Worm (Caenorhabditis elegans) whole organism, L1 larva: ENCODE results near the gene lin-15B.

ENCODE experiments used
- C34B4.2 ChIP-seq: sonication (generic microtip); optimal IDR thresholded peaks from 2 replicates; lab custom pipeline; 2017; ENCODE audit warnings: mild to moderate bottlenecking, missing genetic modification characterization, missing compliant biosample characterization
- F16B12.6 ChIP-seq: fragments of 150-350 bp; optimal IDR thresholded peaks from 2 replicates; lab custom pipeline; 2014; ENCODE audit warnings: missing biosample characterization, missing genetic modification characterization
- aha-1 ChIP-seq: fragments of 150-350 bp; optimal IDR thresholded peaks from 2 replicates; lab custom pipeline; 2014; ENCODE audit warnings: missing biosample characterization, missing genetic modification characterization
- ama-1 ChIP-seq: fragments of 150-350 bp; optimal IDR thresholded peaks from 2 replicates; lab custom pipeline; 2014
- ceh-8 ChIP-seq: fragments of 200-800 bp; sonication (Bioruptor generic); optimal IDR thresholded peaks from 2 replicates; lab custom pipeline; 2018; ENCODE audit warnings: mild to moderate bottlenecking, missing genetic modification characterization, moderate library complexity, missing compliant biosample characterization
- ceh-88 ChIP-seq: fragments of 200-800 bp; sonication (Bioruptor generic); IDR thresholded peaks from 2 replicates; pipeline ENCODE4 v1.3.6; 2022; ENCODE audit warnings: missing genetic modification characterization, missing compliant biosample characterization
- ceh-90 ChIP-seq: sonication (generic microtip); optimal IDR thresholded peaks from 2 replicates; lab custom pipeline; 2016; ENCODE audit warnings: missing genetic modification characterization, missing compliant biosample characterization
- ces-1 ChIP-seq: fragments of 150-350 bp; optimal IDR thresholded peaks from 2 replicates; lab custom pipeline; 2014; ENCODE audit warnings: missing biosample characterization, missing genetic modification reagents, missing genetic modification characterization
- dsc-1 ChIP-seq: sonication (generic microtip); optimal IDR thresholded peaks from 2 replicates; lab custom pipeline; 2016; ENCODE audit warnings: mild to moderate bottlenecking, missing genetic modification characterization, missing compliant biosample characterization
- efl-3 ChIP-seq: fragments of 200-800 bp; sonication (Bioruptor generic); optimal IDR thresholded peaks from 2 replicates; lab custom pipeline; 2018; ENCODE audit warnings: mild to moderate bottlenecking, missing genetic modification characterization, missing compliant biosample characterization
- egl-13 ChIP-seq: sonication (generic microtip); optimal IDR thresholded peaks from 2 replicates; lab custom pipeline; 2016; ENCODE audit warnings: missing genotype, missing genetic modification reagents, missing genetic modification characterization, missing compliant biosample characterization
- egl-27 ChIP-seq, 2 experiments: fragments of 150-350 bp in 1 of 2; sonication (generic microtip); optimal IDR thresholded peaks; 3 replicates each; lab custom pipeline; 2017 to 2018; ENCODE audit warnings: missing biosample characterization in 2 of 2, missing genetic modification characterization in 2 of 2, missing genetic modification reagents in 2 of 2
- ets-5 ChIP-seq: fragments of 200-800 bp; sonication (Bioruptor generic); IDR thresholded peaks from 2 replicates; pipeline ENCODE4 v1.3.6; 2022; ENCODE audit warnings: missing genetic modification characterization, missing compliant biosample characterization
- fkh-4 ChIP-seq: sonication (generic microtip); optimal IDR thresholded peaks from 2 replicates; lab custom pipeline; 2016; ENCODE audit warnings: missing compliant biosample characterization, missing genetic modification characterization, borderline replicate concordance
- fkh-8 ChIP-seq: sonication (generic microtip); optimal IDR thresholded peaks from 2 replicates; lab custom pipeline; 2016; ENCODE audit warnings: mild to moderate bottlenecking, missing genetic modification characterization, missing compliant biosample characterization
- fos-1 ChIP-seq: fragments of 150-350 bp; optimal IDR thresholded peaks from 2 replicates; lab custom pipeline; 2014; ENCODE audit warnings: missing biosample characterization, missing genetic modification characterization
- hlh-17 ChIP-seq: fragments of 200-800 bp; sonication (Bioruptor generic); optimal IDR thresholded peaks from 2 replicates; lab custom pipeline; 2018; ENCODE audit warnings: missing genetic modification characterization, mild to moderate bottlenecking, missing compliant biosample characterization, moderate library complexity, borderline replicate concordance
- hlh-4 ChIP-seq: sonication (generic microtip); optimal IDR thresholded peaks from 2 replicates; lab custom pipeline; 2016; ENCODE audit warnings: mild to moderate bottlenecking, missing genetic modification characterization, missing compliant biosample characterization
- hpl-2 ChIP-seq: fragments of 150-350 bp; optimal IDR thresholded peaks from 2 replicates; lab custom pipeline; 2014; ENCODE audit warnings: missing biosample characterization, missing genetic modification reagents, missing genetic modification characterization
- irx-1 ChIP-seq: sonication (generic microtip); optimal IDR thresholded peaks from 2 replicates; lab custom pipeline; 2016; ENCODE audit warnings: missing genetic modification characterization, missing compliant biosample characterization
- isw-1 ChIP-seq: fragments of 200-800 bp; sonication (Bioruptor generic); IDR thresholded peaks from 2 replicates; pipeline ENCODE4 v1.3.6; 2022; ENCODE audit warnings: missing genetic modification characterization, missing compliant biosample characterization
- jun-1 ChIP-seq: fragments of 150-350 bp; optimal IDR thresholded peaks from 2 replicates; lab custom pipeline; 2014; ENCODE audit warnings: missing biosample characterization, missing genetic modification reagents, missing genetic modification characterization
- lin-13 ChIP-seq: fragments of 150-350 bp; optimal IDR thresholded peaks from 2 replicates; lab custom pipeline; 2014; ENCODE audit warnings: missing biosample characterization, missing genetic modification reagents, missing genetic modification characterization
- lin-14 ChIP-seq: fragments of 200-800 bp; sonication (Bioruptor generic); optimal IDR thresholded peaks from 2 replicates; lab custom pipeline; 2018; ENCODE audit warnings: mild to moderate bottlenecking, missing genetic modification characterization, moderate library complexity, missing compliant biosample characterization
- lin-15B ChIP-seq: fragments of 150-350 bp; sonication (generic microtip); optimal IDR thresholded peaks from 3 replicates; lab custom pipeline; 2014; ENCODE audit warnings: missing biosample characterization, missing genetic modification characterization
- lir-3 ChIP-seq: sonication (generic microtip); optimal IDR thresholded peaks from 2 replicates; lab custom pipeline; 2016; ENCODE audit warnings: mild to moderate bottlenecking, missing genetic modification characterization, moderate library complexity, missing compliant biosample characterization; ENCODE audit not compliant: poor library complexity
- lsy-2 ChIP-seq, 2 experiments: fragments of 150-350 bp; optimal IDR thresholded peaks; 2 replicates each; lab custom pipeline; 2014; ENCODE audit warnings: missing biosample characterization in 2 of 2, missing genetic modification characterization in 2 of 2
- mab-9 ChIP-seq: fragments of 200-800 bp; sonication (Bioruptor generic); IDR thresholded peaks from 2 replicates; pipeline ENCODE4 v1.3.6; 2022; ENCODE audit warnings: missing genetic modification reagents, missing genetic modification characterization, missing compliant biosample characterization
- mdl-1 ChIP-seq, 2 experiments: fragments of 150-350 bp; optimal IDR thresholded peaks; 2 replicates each; lab custom pipeline; 2014 to 2017; ENCODE audit warnings: missing biosample characterization in 2 of 2, missing genetic modification characterization in 2 of 2, inconsistent platforms in 1 of 2
- mep-1 ChIP-seq: fragments of 150-350 bp; optimal IDR thresholded peaks from 2 replicates; lab custom pipeline; 2014; ENCODE audit warnings: missing biosample characterization, missing genetic modification characterization
- nhr-11 ChIP-seq: fragments of 150-350 bp; optimal IDR thresholded peaks from 2 replicates; lab custom pipeline; 2014; ENCODE audit warnings: missing biosample characterization, missing genetic modification characterization
- nhr-12 ChIP-seq: sonication (generic microtip); optimal IDR thresholded peaks from 2 replicates; lab custom pipeline; 2017; ENCODE audit warnings: missing biosample characterization, missing genetic modification characterization
- nhr-19 ChIP-seq: fragments of 200-800 bp; sonication (Bioruptor generic); conservative IDR thresholded peaks from 2 replicates; pipeline ENCODE4 v1.3.6; 2022; ENCODE audit warnings: missing genetic modification characterization, missing compliant biosample characterization
- nhr-20 ChIP-seq: sonication (generic microtip); optimal IDR thresholded peaks from 2 replicates; lab custom pipeline; 2016; ENCODE audit warnings: mild to moderate bottlenecking, missing genetic modification characterization, missing compliant biosample characterization
- nhr-237 ChIP-seq: fragments of 150-350 bp; optimal IDR thresholded peaks from 2 replicates; lab custom pipeline; 2014; ENCODE audit warnings: missing biosample characterization, missing genetic modification characterization
- nhr-28 ChIP-seq: fragments of 150-350 bp; optimal IDR thresholded peaks from 2 replicates; lab custom pipeline; 2014; ENCODE audit warnings: missing biosample characterization, missing genetic modification characterization
- nhr-47 ChIP-seq: sonication (generic microtip); optimal IDR thresholded peaks from 2 replicates; lab custom pipeline; 2016; ENCODE audit warnings: mild to moderate bottlenecking, missing genetic modification characterization, moderate library complexity, missing compliant biosample characterization
- nhr-71 ChIP-seq: sonication (generic microtip); optimal IDR thresholded peaks from 2 replicates; lab custom pipeline; 2016; ENCODE audit warnings: mild to moderate bottlenecking, missing genetic modification characterization, moderate library complexity, missing compliant biosample characterization
- nhr-76 ChIP-seq: sonication (generic microtip); optimal IDR thresholded peaks from 2 replicates; lab custom pipeline; 2017; ENCODE audit warnings: missing biosample characterization, missing genetic modification characterization
- nhr-77 ChIP-seq: fragments of 150-350 bp; optimal IDR thresholded peaks from 2 replicates; lab custom pipeline; 2014; ENCODE audit warnings: missing biosample characterization, missing genetic modification characterization
- pag-3 ChIP-seq: sonication (generic microtip); optimal IDR thresholded peaks from 2 replicates; lab custom pipeline; 2017; ENCODE audit warnings: missing genetic modification characterization, mild to moderate bottlenecking, missing compliant biosample characterization, antibody characterized with exemption, borderline replicate concordance; ENCODE audit not compliant: insufficient read depth
- pax-3 ChIP-seq: fragments of 200-800 bp; sonication (Bioruptor generic); optimal IDR thresholded peaks from 2 replicates; lab custom pipeline; 2018; ENCODE audit warnings: mild to moderate bottlenecking, missing genetic modification characterization, moderate library complexity, missing compliant biosample characterization
- pqm-1 ChIP-seq: sonication (generic microtip); optimal IDR thresholded peaks from 3 replicates; lab custom pipeline; 2017; ENCODE audit warnings: missing biosample characterization, missing genetic modification characterization
- snpc-4 ChIP-seq: fragments of 150-350 bp; optimal IDR thresholded peaks from 2 replicates; lab custom pipeline; 2014; ENCODE audit warnings: missing biosample characterization, missing genetic modification characterization
- snu-23 ChIP-seq: sonication (generic microtip); optimal IDR thresholded peaks from 2 replicates; lab custom pipeline; 2016; ENCODE audit warnings: missing genetic modification characterization, missing compliant biosample characterization
- sox-4 ChIP-seq: sonication (generic microtip); optimal IDR thresholded peaks from 2 replicates; lab custom pipeline; 2016; ENCODE audit warnings: missing genetic modification characterization, missing compliant biosample characterization
- sup-37 ChIP-seq: fragments of 200-800 bp; sonication (Bioruptor generic); optimal IDR thresholded peaks from 2 replicates; lab custom pipeline; 2018; ENCODE audit warnings: mild to moderate bottlenecking, missing genetic modification characterization, missing compliant biosample characterization
- swsn-7 ChIP-seq: sonication (generic microtip); optimal IDR thresholded peaks from 2 replicates; lab custom pipeline; 2016; ENCODE audit warnings: missing genetic modification characterization, missing compliant biosample characterization
- tbx-2 ChIP-seq: sonication (generic microtip); optimal IDR thresholded peaks from 2 replicates; lab custom pipeline; 2016; ENCODE audit warnings: missing genetic modification characterization, missing compliant biosample characterization
- unc-130 ChIP-seq: fragments of 150-350 bp; optimal IDR thresholded peaks from 2 replicates; lab custom pipeline; 2017; ENCODE audit warnings: missing biosample characterization, missing genetic modification characterization, inconsistent platforms
- unc-86 ChIP-seq: sonication (generic microtip); optimal IDR thresholded peaks from 2 replicates; lab custom pipeline; 2016; ENCODE audit warnings: missing genetic modification characterization, missing compliant biosample characterization
- vab-15 ChIP-seq: sonication (generic microtip); optimal IDR thresholded peaks from 2 replicates; lab custom pipeline; 2017; ENCODE audit warnings: missing genotype, mild to moderate bottlenecking, missing genetic modification characterization, missing compliant biosample characterization
- xbp-1 ChIP-seq: sonication (generic microtip); optimal IDR thresholded peaks from 2 replicates; lab custom pipeline; 2016; ENCODE audit warnings: missing genetic modification characterization, missing compliant biosample characterization
- zag-1 ChIP-seq: fragments of 150-350 bp; optimal IDR thresholded peaks from 2 replicates; lab custom pipeline; 2014; ENCODE audit warnings: missing biosample characterization, missing genetic modification characterization

The lin-15B gene

ce11 chrX:15724994-15725393 is 929 bp upstream of the lin-15B start:
- no peak for TF ChIP-seq fos-1 (tag; lab: Kevin White, UChicago)
- TF ChIP-seq swsn-7 (tag; lab: Kevin White, UChicago), result peak; percentile 76
- TF ChIP-seq sox-4 (tag; lab: Kevin White, UChicago), result no peak
- TF ChIP-seq fkh-8 (tag; lab: Kevin White, UChicago), result no peak
- TF ChIP-seq nhr-71 (tag; lab: Kevin White, UChicago), result peak; percentile 78
- TF ChIP-seq unc-130 (tag; lab: Kevin White, UChicago), result peak; percentile 75
- no peak for TF ChIP-seq mab-9 (GFP tag; lab: Robert Waterston, UW)
- TF ChIP-seq lir-3, result no peak
- peak; percentile 93 for TF ChIP-seq F16B12.6
- no peak for TF ChIP-seq ets-5 (GFP tag; lab: Robert Waterston, UW)
- TF ChIP-seq irx-1 (tag; lab: Kevin White, UChicago), result peak; percentile 45
- TF ChIP-seq pqm-1 (tag; lab: Kevin White, UChicago), result no peak
- TF ChIP-seq pag-3 (tag; lab: Kevin White, UChicago), result peak; percentile 93
- TF ChIP-seq nhr-47, result peak; percentile 75
- peak; percentile 93 for TF ChIP-seq lin-15B (tag; lab: Kevin White, UChicago)
- peak; percentile 70 for TF ChIP-seq tbx-2 (tag; lab: Kevin White, UChicago)
- TF ChIP-seq C34B4.2 (tag; lab: Kevin White, UChicago), result no peak
- TF ChIP-seq efl-3, result no peak
- TF ChIP-seq nhr-12 (tag; lab: Kevin White, UChicago), result no peak
- peak in 1 of 2 experiments; percentile 81 for TF ChIP-seq mdl-1 (tag; optimal IDR thresholded peaks at IDR 0.05; lab: Kevin White, UChicago)
- TF ChIP-seq nhr-20 (tag; lab: Kevin White, UChicago), result peak; percentile 74
- no peak for TF ChIP-seq ama-1 (lab: Kevin White, UChicago)
- peak; percentile 14; the same call in 1 of the 2 replicates for TF ChIP-seq isw-1 (GFP tag; lab: Robert Waterston, UW)
- no peak for TF ChIP-seq pax-3
- no peak for TF ChIP-seq zag-1 (tag; lab: Kevin White, UChicago)
- TF ChIP-seq lin-13, result peak; percentile 67
- TF ChIP-seq ceh-8 (GFP tag; lab: Kevin White, UChicago), result no peak
- TF ChIP-seq nhr-11 (tag; lab: Kevin White, UChicago), result no peak
- peak; percentile 83 for TF ChIP-seq snu-23 (GFP tag; lab: Kevin White, UChicago)
- TF ChIP-seq nhr-77 (tag; lab: Kevin White, UChicago), result peak; percentile 6
- TF ChIP-seq vab-15 (tag; lab: Kevin White, UChicago), result no peak
- TF ChIP-seq nhr-76 (tag; lab: Kevin White, UChicago), result no peak
- TF ChIP-seq unc-86, result peak; percentile 65
- no peak for TF ChIP-seq egl-13 (tag; lab: Kevin White, UChicago)
- no peak for TF ChIP-seq nhr-237 (tag; lab: Kevin White, UChicago)
- peak; percentile 62 for TF ChIP-seq xbp-1 (tag; lab: Kevin White, UChicago)
- TF ChIP-seq lsy-2 (tag; optimal IDR thresholded peaks at IDR 0.05; lab: Kevin White, UChicago), result peak; percentile 64 to 74
- TF ChIP-seq fkh-4 (tag; lab: Kevin White, UChicago), result no peak
- TF ChIP-seq sup-37, result no peak
- TF ChIP-seq egl-27 (tag; optimal IDR thresholded peaks at IDR 0.05; lab: Kevin White, UChicago), result no peak
- TF ChIP-seq nhr-19, result peak; percentile 67
- no peak for TF ChIP-seq hlh-4 (tag; lab: Kevin White, UChicago)
- TF ChIP-seq lin-14 (GFP tag; lab: Kevin White, UChicago), result peak; percentile 83
- TF ChIP-seq ces-1 (GFP tag; lab: Kevin White, UChicago), result no peak
- peak; percentile 89 for TF ChIP-seq mep-1 (tag; lab: Kevin White, UChicago)
- TF ChIP-seq hpl-2 (GFP tag; lab: Kevin White, UChicago), result no peak
- no peak for TF ChIP-seq ceh-88 (GFP tag; lab: Robert Waterston, UW)
- TF ChIP-seq ceh-90 (tag; lab: Kevin White, UChicago), result no peak
- no peak for TF ChIP-seq aha-1 (tag; lab: Kevin White, UChicago)
- TF ChIP-seq dsc-1 (tag; lab: Kevin White, UChicago), result peak; percentile 38
- TF ChIP-seq nhr-28 (tag; lab: Kevin White, UChicago), result no peak
- no peak for TF ChIP-seq hlh-17 (GFP tag; lab: Kevin White, UChicago)
- peak; percentile 48 for TF ChIP-seq jun-1 (tag; lab: Kevin White, UChicago)
- peak; percentile 62 for TF ChIP-seq snpc-4 (tag; lab: Kevin White, UChicago)
